Worm (Caenorhabditis elegans) whole organism, midembryonic: ENCODE data around the gene F38A5.8.

Experiments
- T22C8.4 ChIP-seq: fragments of 200-800 bp; sonication (Bioruptor generic); IDR thresholded peaks from 2 replicates; pipeline ENCODE4 v1.3.6; 2022; ENCODE audit warnings: missing genetic modification characterization, missing compliant biosample characterization
- cog-1 ChIP-seq: sonication (generic microtip); optimal IDR thresholded peaks from 2 replicates; lab custom pipeline; 2016; ENCODE audit warnings: missing genetic modification characterization, missing compliant biosample characterization
- flt-1 ChIP-seq: fragments of 200-800 bp; sonication (Bioruptor generic); IDR thresholded peaks from 2 replicates; pipeline ENCODE4 v1.3.6; 2022; ENCODE audit warnings: missing genetic modification characterization, missing compliant biosample characterization
- klf-2 ChIP-seq: fragments of 200-800 bp; sonication (Bioruptor generic); conservative IDR thresholded peaks from 2 replicates; pipeline ENCODE4 v1.3.6; 2022; ENCODE audit warnings: missing genetic modification reagents, missing genetic modification characterization, missing compliant biosample characterization
- med-1 ChIP-seq: sonication (generic microtip); optimal IDR thresholded peaks from 2 replicates; lab custom pipeline; 2017; ENCODE audit warnings: missing genetic modification characterization, mild to moderate bottlenecking, missing compliant biosample characterization, antibody characterized with exemption, missing genetic modification reagents; ENCODE audit not compliant: insufficient read depth
- ref-1 ChIP-seq: fragments of 200-800 bp; sonication (Bioruptor generic); conservative IDR thresholded peaks from 2 replicates; pipeline ENCODE4 v1.3.6; 2022; ENCODE audit warnings: missing genetic modification reagents, missing genetic modification characterization, missing compliant biosample characterization
- tab-1 ChIP-seq: fragments of 200-800 bp; sonication (Bioruptor generic); IDR thresholded peaks from 2 replicates; pipeline ENCODE4 v1.3.6; 2022; ENCODE audit warnings: missing genetic modification characterization, missing compliant biosample characterization
- ztf-23 ChIP-seq: fragments of 200-800 bp; sonication (Bioruptor generic); IDR thresholded peaks from 2 replicates; pipeline ENCODE4 v1.3.6; 2022; ENCODE audit warnings: missing genetic modification reagents, missing genetic modification characterization, missing compliant biosample characterization
- ztf-29 ChIP-seq: fragments of 200-800 bp; sonication (Bioruptor generic); IDR thresholded peaks from 2 replicates; pipeline ENCODE4 v1.3.6; 2022; ENCODE audit warnings: missing genetic modification reagents, missing genetic modification characterization, missing compliant biosample characterization

The F38A5.8 gene

ce11 chrIV:6605863-6606262 lies 6.3 kb downstream of the F38A5.8 start, which contains the start of gene nstp-2:
nstp-2 (minus strand) TSS chrIV:6606188.
- TF ChIP-seq tab-1 (GFP tag; lab: Robert Waterston, UW), result no peak
- no peak for TF ChIP-seq med-1 (GFP tag; lab: Kevin White, UChicago)
- no peak for TF ChIP-seq ztf-29 (GFP tag; lab: Robert Waterston, UW)
- TF ChIP-seq cog-1 (tag; lab: Kevin White, UChicago), result no peak
- TF ChIP-seq ref-1 (GFP tag; lab: Robert Waterston, UW), result no peak
- TF ChIP-seq flt-1, result no peak
- TF ChIP-seq ztf-23 (GFP tag; lab: Robert Waterston, UW), result no peak
- TF ChIP-seq T22C8.4 (GFP tag; lab: Robert Waterston, UW), result no peak
- TF ChIP-seq klf-2 (GFP tag; lab: Robert Waterston, UW), result no peak

- TF ChIP-seq tab-1 (GFP tag; lab: Robert Waterston, UW), result no peak
- TF ChIP-seq ztf-29 (GFP tag; lab: Robert Waterston, UW), result no peak
- TF ChIP-seq med-1 (GFP tag; lab: Kevin White, UChicago), result no peak
- no peak for TF ChIP-seq ref-1 (GFP tag; lab: Robert Waterston, UW)
- no peak for TF ChIP-seq klf-2 (GFP tag; lab: Robert Waterston, UW)
- no peak for TF ChIP-seq flt-1
- no peak for TF ChIP-seq T22C8.4 (GFP tag; lab: Robert Waterston, UW)
- no peak for TF ChIP-seq cog-1 (tag; lab: Kevin White, UChicago)
- no peak for TF ChIP-seq ztf-23 (GFP tag; lab: Robert Waterston, UW)
Measured at ce11 chrIV:6606587-6606986, 7.0 kb downstream of the F38A5.8 start.

- TF ChIP-seq klf-2 (GFP tag; lab: Robert Waterston, UW), result no peak
- no peak for TF ChIP-seq med-1 (GFP tag; lab: Kevin White, UChicago)
- TF ChIP-seq cog-1 (tag; lab: Kevin White, UChicago), result no peak
- TF ChIP-seq ref-1 (GFP tag; lab: Robert Waterston, UW), result no peak
- TF ChIP-seq ztf-23 (GFP tag; lab: Robert Waterston, UW), result no peak
- TF ChIP-seq tab-1 (GFP tag; lab: Robert Waterston, UW), result no peak
- TF ChIP-seq flt-1, result no peak
- no peak for TF ChIP-seq T22C8.4 (GFP tag; lab: Robert Waterston, UW)
- no peak for TF ChIP-seq ztf-29 (GFP tag; lab: Robert Waterston, UW)
Measured at ce11 chrIV:6607059-6607458, 7.5 kb downstream of the F38A5.8 start.

ce11 chrIV:6613296-6613695 lies 13.7 kb downstream of the F38A5.8 start, which contains the start of gene drh-1:
drh-1 (minus strand) TSS chrIV:6613353.
- TF ChIP-seq T22C8.4 (GFP tag; lab: Robert Waterston, UW) (no peak), tab-1 (GFP tag; lab: Robert Waterston, UW) (no peak), med-1 (GFP tag; lab: Kevin White, UChicago) (no peak), ztf-29 (GFP tag; lab: Robert Waterston, UW) (no peak), ztf-23 (GFP tag; lab: Robert Waterston, UW) (no peak), cog-1 (tag; lab: Kevin White, UChicago) (no peak), flt-1 (no peak), klf-2 (GFP tag; lab: Robert Waterston, UW) (no peak)

- TF ChIP-seq ztf-23 (GFP tag; lab: Robert Waterston, UW) (no peak), T22C8.4 (GFP tag; lab: Robert Waterston, UW) (no peak), flt-1 (no peak), med-1 (GFP tag; lab: Kevin White, UChicago) (no peak)
Measured at ce11 chrIV:6618607-6619006, 19.1 kb downstream of the F38A5.8 start.

- no peak for TF ChIP-seq med-1 (GFP tag; lab: Kevin White, UChicago)
- no peak for TF ChIP-seq ref-1 (GFP tag; lab: Robert Waterston, UW)
- no peak for TF ChIP-seq ztf-29 (GFP tag; lab: Robert Waterston, UW)
- no peak for TF ChIP-seq T22C8.4 (GFP tag; lab: Robert Waterston, UW)
- no peak for TF ChIP-seq tab-1 (GFP tag; lab: Robert Waterston, UW)
- TF ChIP-seq cog-1 (tag; lab: Kevin White, UChicago), result no peak
- TF ChIP-seq ztf-23 (GFP tag; lab: Robert Waterston, UW), result no peak
- TF ChIP-seq klf-2 (GFP tag; lab: Robert Waterston, UW), result no peak
- TF ChIP-seq flt-1, result no peak
Measured at ce11 chrIV:6621252-6621651, 21.7 kb downstream of the F38A5.8 start, which contains the start of gene C01B10.3. C01B10.3 (minus strand) TSS chrIV:6621352.

ce11 chrIV:6622142-6622541 lies 22.6 kb downstream of the F38A5.8 start:
- TF ChIP-seq ztf-29 (GFP tag; lab: Robert Waterston, UW) (no peak), klf-2 (GFP tag; lab: Robert Waterston, UW) (no peak), T22C8.4 (GFP tag; lab: Robert Waterston, UW) (no peak), cog-1 (tag; lab: Kevin White, UChicago) (no peak), flt-1 (no peak), ref-1 (GFP tag; lab: Robert Waterston, UW) (no peak), ztf-23 (GFP tag; lab: Robert Waterston, UW) (no peak), med-1 (GFP tag; lab: Kevin White, UChicago) (no peak)

ce11 chrIV:6623390-6623789 lies 23.8 kb downstream of the F38A5.8 start, which contains the start of gene C01B10.44:
C01B10.44 (plus strand) TSS chrIV:6623690.
- TF ChIP-seq ztf-23 (GFP tag; lab: Robert Waterston, UW) (no peak), T22C8.4 (GFP tag; lab: Robert Waterston, UW) (no peak), klf-2 (GFP tag; lab: Robert Waterston, UW) (no peak), flt-1 (no peak), ref-1 (GFP tag; lab: Robert Waterston, UW) (no peak), cog-1 (tag; lab: Kevin White, UChicago) (no peak), ztf-29 (GFP tag; lab: Robert Waterston, UW) (no peak), tab-1 (GFP tag; lab: Robert Waterston, UW) (no peak)

- TF ChIP-seq flt-1 (no peak), klf-2 (GFP tag; lab: Robert Waterston, UW) (no peak), cog-1 (tag; lab: Kevin White, UChicago) (no peak), ref-1 (GFP tag; lab: Robert Waterston, UW) (no peak), tab-1 (GFP tag; lab: Robert Waterston, UW) (no peak), ztf-23 (GFP tag; lab: Robert Waterston, UW) (no peak), med-1 (GFP tag; lab: Kevin White, UChicago) (no peak), T22C8.4 (GFP tag; lab: Robert Waterston, UW) (no peak), ztf-29 (GFP tag; lab: Robert Waterston, UW) (no peak)
Measured at ce11 chrIV:6627798-6628197, 28.3 kb downstream of the F38A5.8 start, which contains the start of gene cest-5.2. cest-5.2 (minus strand) TSS chrIV:6627925.
